Worm (Caenorhabditis elegans): ENCODE data around the gene lurp-2.

Gene lurp-2

ce11 chrV:13455448-13455847, 2.0 kb downstream of the lurp-2 start, which contains the start of gene lurp-3:
Gene lurp-3, plus strand, starts transcription at chrV:13455748.
- no peak for TF ChIP-seq eyg-1 (tag; optimal IDR thresholded peaks at IDR 0.05)
- TF ChIP-seq lin-11 (tag; optimal IDR thresholded peaks at IDR 0.05), result no peak
- no peak for TF ChIP-seq pha-4 (tag; optimal IDR thresholded peaks at IDR 0.05)
- no peak for TF ChIP-seq ceh-9 (tag; optimal IDR thresholded peaks at IDR 0.05)
- no peak for TF ChIP-seq ets-4 (tag; optimal IDR thresholded peaks at IDR 0.05)
- no peak for TF ChIP-seq elt-2 (tag; optimal IDR thresholded peaks at IDR 0.05)
- no peak for TF ChIP-seq ttx-3 (tag; optimal IDR thresholded peaks at IDR 0.05)
- TF ChIP-seq Y22D7AL.16 (tag; optimal IDR thresholded peaks at IDR 0.05), result no peak
- no peak for TF ChIP-seq fkh-6 (tag; optimal IDR thresholded peaks at IDR 0.05)
- TF ChIP-seq tbx-2 (tag; optimal IDR thresholded peaks at IDR 0.05), result no peak

DNA sequence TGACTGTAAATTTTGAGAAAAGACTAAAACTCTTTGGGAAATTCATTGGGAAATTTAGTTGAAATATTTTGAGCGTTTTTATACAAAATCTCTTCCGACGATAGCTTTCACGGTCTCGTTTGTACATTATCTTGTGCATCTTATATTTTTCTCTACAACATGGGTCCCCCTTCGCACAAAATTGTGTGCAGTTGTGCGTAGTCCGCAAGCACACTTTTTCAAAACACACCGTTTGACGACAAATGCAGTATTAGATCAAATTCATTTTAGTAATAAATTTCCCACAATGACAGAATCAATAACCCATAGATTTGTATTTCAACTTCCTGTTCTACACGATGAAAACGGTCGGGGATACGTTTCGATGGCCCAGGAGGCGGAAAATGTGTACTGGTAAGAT, 4.4 kb downstream of the lurp-2 start, which contains the start of gene F25H9.2:
Gene F25H9.2 (plus strand): TSS at position 226 of the 400 bp plus-strand sequence.
- TF ChIP-seq madf-2 (tag; optimal IDR thresholded peaks at IDR 0.05) (no peak), ceh-9 (tag; optimal IDR thresholded peaks at IDR 0.05) (no peak), pag-3 (tag; optimal IDR thresholded peaks at IDR 0.05; ENCODE audit: borderline replicate concordance) (no peak), unc-55 (GFP tag; optimal IDR thresholded peaks at IDR 0.05) (peak; percentile 22), sox-2 (GFP tag; IDR thresholded peaks at IDR 0.05) (no peak), pha-4 (tag; optimal IDR thresholded peaks at IDR 0.05) (no peak)

DNA sequence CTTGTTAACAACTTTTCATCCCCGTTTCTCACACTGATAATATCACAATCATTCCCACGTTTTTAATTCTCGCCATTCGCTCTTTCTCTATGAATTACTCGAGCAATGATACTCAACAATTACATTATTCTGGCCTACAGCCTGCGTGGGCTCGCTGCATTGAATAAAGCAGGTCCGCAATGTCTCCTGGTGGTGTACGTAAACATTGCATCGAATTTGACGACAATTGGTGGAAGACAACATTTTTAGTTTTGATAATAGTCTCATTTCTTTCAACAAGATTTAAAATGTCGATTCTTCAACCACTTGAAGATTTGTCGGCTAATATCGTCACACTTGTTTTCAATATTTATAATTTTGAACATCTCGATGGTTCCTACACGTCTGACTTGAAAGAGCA, 5.9 kb downstream of the lurp-2 start, which contains the start of gene bath-39:
Gene bath-39 (plus strand): TSS at position 137 of the 400 bp plus-strand sequence.
- TF ChIP-seq unc-42 (tag; optimal IDR thresholded peaks at IDR 0.05) (peak; percentile 75), ceh-34 (tag; optimal IDR thresholded peaks at IDR 0.05) (no peak), ceh-31 (tag; optimal IDR thresholded peaks at IDR 0.05) (peak; percentile 22), hlh-15 (tag; optimal IDR thresholded peaks at IDR 0.05) (no peak)

DNA sequence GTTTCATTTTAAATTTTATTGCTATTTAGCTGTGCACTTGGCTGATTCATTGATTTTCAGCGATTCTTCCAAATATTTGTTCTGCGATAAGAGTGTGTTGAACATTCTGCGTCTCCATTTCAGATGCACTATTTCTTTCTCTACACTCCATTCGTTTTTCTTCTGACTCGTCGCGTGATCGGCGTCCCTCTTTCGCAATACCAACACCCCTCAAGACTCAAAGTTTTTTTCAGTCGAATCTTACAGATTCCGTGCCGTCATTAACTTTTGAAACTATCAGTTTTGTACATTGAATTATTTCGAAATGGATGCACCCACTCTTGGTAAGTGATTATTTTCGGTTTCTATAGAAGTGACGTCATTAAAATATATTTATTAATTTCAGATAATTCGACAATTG, 9.5 kb downstream of the lurp-2 start, which contains the start of gene frm-10:
Gene frm-10 (plus strand): TSS at position 234 of the 400 bp plus-strand sequence.
- TF ChIP-seq ttx-3 (tag; optimal IDR thresholded peaks at IDR 0.05) (no peak), dve-1 (tag; optimal IDR thresholded peaks at IDR 0.05) (peak; percentile 22), elt-2 (tag; optimal IDR thresholded peaks at IDR 0.05) (peak; percentile 63), ets-4 (tag; optimal IDR thresholded peaks at IDR 0.05) (peak; percentile 50), hlh-30 (tag; optimal IDR thresholded peaks at IDR 0.05; ENCODE audit: insufficient read depth) (peak; percentile 87), pha-2 (tag; optimal IDR thresholded peaks at IDR 0.05) (no peak), pqm-1 (tag; optimal IDR thresholded peaks at IDR 0.05) (peak; percentile 75)

ce11 chrV:13464123-13464522, 10.7 kb downstream of the lurp-2 start:
- TF ChIP-seq ttx-3 (tag; optimal IDR thresholded peaks at IDR 0.05) (no peak), ama-1 (optimal IDR thresholded peaks at IDR 0.05) (no peak), sdc-2 (tag; optimal IDR thresholded peaks at IDR 0.05) (no peak), dve-1 (tag; optimal IDR thresholded peaks at IDR 0.05) (no peak), unc-55 (GFP tag; optimal IDR thresholded peaks at IDR 0.05) (no peak), ceh-6 (GFP tag; optimal IDR thresholded peaks at IDR 0.05) (no peak), dmd-4 (tag; optimal IDR thresholded peaks at IDR 0.05; ENCODE audit: borderline replicate concordance) (no peak), pha-2 (tag; optimal IDR thresholded peaks at IDR 0.05) (no peak)

DNA sequence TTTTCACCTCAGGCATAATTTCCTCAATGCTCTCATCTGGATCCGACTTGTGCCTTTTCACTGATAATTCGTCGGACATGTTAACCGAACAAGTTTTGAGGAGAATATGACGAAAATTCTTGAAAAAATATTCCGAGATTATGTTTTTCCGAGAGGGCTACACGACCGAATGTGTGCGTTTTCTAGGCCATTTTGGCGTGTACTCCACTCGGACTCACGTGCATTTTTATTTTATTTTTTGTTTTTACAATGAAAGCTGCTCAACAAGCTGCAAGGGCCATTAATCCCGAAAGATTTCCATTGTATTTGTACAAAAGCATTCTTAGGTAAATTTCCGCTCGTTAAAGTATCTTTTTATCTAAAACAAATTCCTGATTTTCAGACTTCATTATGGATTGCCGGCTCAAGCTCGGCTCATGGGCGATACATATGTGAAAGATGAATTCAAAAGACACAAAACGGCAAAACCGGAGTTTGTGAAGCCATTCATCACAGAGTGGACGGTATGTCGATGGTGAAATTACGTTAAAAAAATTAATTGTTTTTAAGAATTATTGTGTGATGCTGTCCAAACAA, 14.8 kb downstream of the lurp-2 start, which contains the start of the genes F25H9.6 and F25H9.7:
Gene F25H9.6 (minus strand): TSS at position 172 of the 576 bp plus-strand sequence.
Gene F25H9.7 (plus strand): TSS at position 187 of the 576 bp plus-strand sequence.
- TF ChIP-seq unc-42 (tag; optimal IDR thresholded peaks at IDR 0.05) (peak; percentile 42), unc-3 (GFP tag; conservative IDR thresholded peaks at IDR 0.05) (no peak), unc-3 (tag; optimal IDR thresholded peaks at IDR 0.05) (no peak), F13H6.1 (tag; optimal IDR thresholded peaks at IDR 0.05) (peak; percentile 80), hlh-30 (tag; optimal IDR thresholded peaks at IDR 0.05; ENCODE audit: insufficient read depth) (peak; percentile 68), hlh-13 (GFP tag; optimal IDR thresholded peaks at IDR 0.05) (no peak), pat-9 (tag; optimal IDR thresholded peaks at IDR 0.05) (no peak), hlh-6 (tag; optimal IDR thresholded peaks at IDR 0.05) (peak; percentile 52), ceh-31 (tag; optimal IDR thresholded peaks at IDR 0.05) (peak; percentile 98), tbx-7 (tag; optimal IDR thresholded peaks at IDR 0.05) (peak; percentile 97), pqm-1 (tag; optimal IDR thresholded peaks at IDR 0.05) (peak; percentile 40), C08G9.2 (tag; optimal IDR thresholded peaks at IDR 0.05) (peak; percentile 98), sox-2 (GFP tag; IDR thresholded peaks at IDR 0.05) (no peak), ceh-9 (tag; optimal IDR thresholded peaks at IDR 0.05) (no peak), ztf-16 (tag; optimal IDR thresholded peaks at IDR 0.05) (peak; percentile 54), nhr-232 (tag; optimal IDR thresholded peaks at IDR 0.05) (no peak), ets-4 (tag; optimal IDR thresholded peaks at IDR 0.05) (peak; percentile 96), rnt-1 (tag; optimal IDR thresholded peaks at IDR 0.05) (peak; percentile 88), pha-2 (tag; optimal IDR thresholded peaks at IDR 0.05) (no peak), lin-11 (tag; optimal IDR thresholded peaks at IDR 0.05) (peak; percentile 22), ceh-34 (tag; optimal IDR thresholded peaks at IDR 0.05) (peak; percentile 62), eyg-1 (tag; optimal IDR thresholded peaks at IDR 0.05) (peak; percentile 56), pros-1 (tag; optimal IDR thresholded peaks at IDR 0.05) (no peak), T23F11.4 (GFP tag; optimal IDR thresholded peaks at IDR 0.05) (no peak), ceh-2 (tag; optimal IDR thresholded peaks at IDR 0.05) (peak; percentile 97)

All from whole organism, late embryonic.